ENCODE assay signal across 1 worm cellular context in genomic region chrX:13318316-13318715, ce11.
TF ChIP-seq lines count a peak whose summit lies in the region.

No protein-coding gene starts in this region.

TF ChIP-seq in whole organism, L1 larva, 84 proteins besides CTCF, POLR2A, EP300 and RAD21 (continued from another document):
- TF ChIP-seq rnt-1 (tag; optimal IDR thresholded peaks at IDR 0.05; lab: Kevin White, UChicago) (peak; percentile 47), mdl-1 (tag; optimal IDR thresholded peaks at IDR 0.05; lab: Kevin White, UChicago) (peak in 1 of 2 experiments; percentile 27), Y116A8C.19 (tag; optimal IDR thresholded peaks at IDR 0.05; lab: Kevin White, UChicago; ENCODE audit: borderline replicate concordance) (no peak), fkh-8 (tag; optimal IDR thresholded peaks at IDR 0.05; lab: Kevin White, UChicago) (no peak), lin-14 (GFP tag; optimal IDR thresholded peaks at IDR 0.05; lab: Kevin White, UChicago) (peak; percentile 42), unc-86 (tag; optimal IDR thresholded peaks at IDR 0.05; lab: Kevin White, UChicago) (no peak), nhr-19 (GFP tag; conservative IDR thresholded peaks at IDR 0.05; lab: Robert Waterston, UW) (peak; percentile 43), egl-13 (tag; optimal IDR thresholded peaks at IDR 0.05; lab: Kevin White, UChicago) (no peak), nhr-20 (tag; optimal IDR thresholded peaks at IDR 0.05; lab: Kevin White, UChicago) (peak; percentile 31), vab-15 (tag; optimal IDR thresholded peaks at IDR 0.05; lab: Kevin White, UChicago) (no peak), jun-1 (tag; optimal IDR thresholded peaks at IDR 0.05; lab: Kevin White, UChicago) (no peak)
